Fruit fly (Drosophila melanogaster) whole organism, embryonic: ENCODE data around the gene CG10638.

Experiments
- Bteb2 ChIP-seq: fragments of 200-800 bp; sonication (Bioruptor generic); optimal IDR thresholded peaks from 2 replicates; lab custom pipeline; 2016; ENCODE audit warnings: missing biosample characterization, missing genetic modification characterization
- CG10431 ChIP-seq: fragments of 200-800 bp; sonication (Bioruptor generic); optimal IDR thresholded peaks from 3 replicates; lab custom pipeline; 2018; ENCODE audit warnings: missing biosample characterization, mild to moderate bottlenecking, missing genetic modification characterization
- CG11560 ChIP-seq: fragments of 200-800 bp; sonication (Bioruptor generic); IDR thresholded peaks from 3 replicates; pipeline ENCODE4 v1.3.6; 2022; ENCODE audit warnings: missing biosample characterization, missing genetic modification characterization
- CG14014 ChIP-seq: fragments of 200-800 bp; sonication (Bioruptor generic); IDR thresholded peaks from 2 replicates; pipeline ENCODE4 v1.3.6; 2022; ENCODE audit warnings: missing biosample characterization, missing genetic modification characterization
- CG14050 ChIP-seq: fragments of 200-800 bp; sonication (Bioruptor generic); IDR thresholded peaks from 3 replicates; pipeline ENCODE4 v1.3.6; 2022; ENCODE audit warnings: missing biosample characterization, missing genetic modification characterization
- CG15011 ChIP-seq: fragments of 200-800 bp; sonication (Bioruptor generic); optimal IDR thresholded peaks from 3 replicates; lab custom pipeline; 2018; ENCODE audit warnings: missing biosample characterization, mild to moderate bottlenecking, missing genetic modification characterization
- CG15601 ChIP-seq: fragments of 200-800 bp; sonication (Bioruptor generic); optimal IDR thresholded peaks from 3 replicates; lab custom pipeline; 2019; ENCODE audit warnings: missing biosample characterization, mild to moderate bottlenecking, missing genetic modification characterization, moderate library complexity
- CG18262 ChIP-seq: fragments of 200-800 bp; optimal IDR thresholded peaks from 3 replicates; lab custom pipeline; 2019; ENCODE audit warnings: missing biosample characterization, mild to moderate bottlenecking, missing genetic modification characterization, moderate library complexity
- CG2120 ChIP-seq: fragments of 200-800 bp; sonication (Bioruptor generic); optimal IDR thresholded peaks from 3 replicates; lab custom pipeline; 2016; ENCODE audit warnings: missing biosample characterization, missing genetic modification characterization
- CG2199 ChIP-seq: fragments of 200-800 bp; sonication (Bioruptor generic); IDR thresholded peaks from 3 replicates; pipeline ENCODE4 v1.3.6; 2022; ENCODE audit warnings: missing biosample characterization, missing genetic modification characterization
- CG2202 ChIP-seq: fragments of 200-800 bp; sonication (Bioruptor generic); optimal IDR thresholded peaks from 2 replicates; lab custom pipeline; 2018; ENCODE audit warnings: missing biosample characterization, mild to moderate bottlenecking, missing genetic modification characterization
- CG30431 ChIP-seq: fragments of 200-800 bp; sonication (Bioruptor generic); optimal IDR thresholded peaks from 2 replicates; lab custom pipeline; 2017; ENCODE audit warnings: missing biosample characterization, missing genetic modification characterization
- CG32772 ChIP-seq: fragments of 200-800 bp; sonication (Bioruptor generic); IDR thresholded peaks from 2 replicates; pipeline ENCODE4 v1.3.6; 2022; ENCODE audit warnings: missing biosample characterization, missing genetic modification characterization
- CG42726 ChIP-seq: fragments of 200-800 bp; sonication (Bioruptor generic); IDR thresholded peaks from 2 replicates; pipeline ENCODE4 v1.3.6; 2022; ENCODE audit warnings: missing biosample characterization, missing genetic modification characterization; ENCODE audit not compliant: partially characterized antibody
- CG43689 ChIP-seq: fragments of 200-800 bp; sonication (Bioruptor generic); IDR thresholded peaks from 2 replicates; pipeline ENCODE4 v1.3.6; 2022; ENCODE audit warnings: missing biosample characterization, missing genetic modification characterization
- CG6175 ChIP-seq: fragments of 200-800 bp; sonication (Bioruptor generic); IDR thresholded peaks from 3 replicates; pipeline ENCODE4 v1.3.6; 2022; ENCODE audit warnings: missing biosample characterization, missing genetic modification characterization
- CG6791 ChIP-seq: fragments of 200-800 bp; sonication (Bioruptor generic); IDR thresholded peaks from 3 replicates; pipeline ENCODE4 v1.3.6; 2022; ENCODE audit warnings: missing biosample characterization, missing genetic modification characterization; ENCODE audit not compliant: partially characterized antibody
- CG7987 ChIP-seq: fragments of 200-800 bp; sonication (Bioruptor generic); optimal IDR thresholded peaks from 2 replicates; lab custom pipeline; 2018; ENCODE audit warnings: missing biosample characterization, mild to moderate bottlenecking, missing genetic modification characterization, moderate library complexity
- Chrac-16 ChIP-seq: fragments of 200-800 bp; sonication (Bioruptor generic); optimal IDR thresholded peaks from 3 replicates; lab custom pipeline; 2016; ENCODE audit warnings: missing biosample characterization, missing genetic modification characterization
- CoRest ChIP-seq: fragments of 200-800 bp; sonication (Bioruptor generic); optimal IDR thresholded peaks from 3 replicates; lab custom pipeline; 2018; ENCODE audit warnings: missing biosample characterization, mild to moderate bottlenecking, missing genetic modification characterization, moderate library complexity
- D19A ChIP-seq: fragments of 200-800 bp; optimal IDR thresholded peaks from 3 replicates; lab custom pipeline; 2019; ENCODE audit warnings: missing biosample characterization, mild to moderate bottlenecking, missing genetic modification characterization, moderate library complexity
- Ets65A ChIP-seq: fragments of 200-800 bp; sonication (Bioruptor generic); peaks from one replicate; lab custom pipeline; 2016; ENCODE audit warnings: missing biosample characterization, missing genetic modification characterization
- Jarid2 ChIP-seq: fragments of 200-800 bp; sonication (Bioruptor generic); optimal IDR thresholded peaks from 3 replicates; lab custom pipeline; 2017; ENCODE audit warnings: mild to moderate bottlenecking, missing biosample characterization, missing genetic modification reagents, missing genetic modification characterization
- Lim3 ChIP-seq: fragments of 200-800 bp; sonication (Bioruptor generic); IDR thresholded peaks from 2 replicates; pipeline ENCODE4 v1.3.6; 2022; ENCODE audit warnings: missing biosample characterization, missing genetic modification characterization
- Med ChIP-seq: fragments of 200-800 bp; sonication (Bioruptor generic); peaks from one replicate; lab custom pipeline; 2016; ENCODE audit warnings: missing biosample characterization, missing genetic modification characterization, mild to moderate bottlenecking, inconsistent platforms, moderate library complexity
- NC2β ChIP-seq: fragments of 200-800 bp; sonication (Bioruptor generic); optimal IDR thresholded peaks from 2 replicates; lab custom pipeline; 2016; ENCODE audit warnings: missing biosample characterization, missing genetic modification characterization
- Neu2 ChIP-seq: fragments of 200-800 bp; sonication (Bioruptor generic); optimal IDR thresholded peaks from 3 replicates; lab custom pipeline; 2016; ENCODE audit warnings: missing biosample characterization, missing genetic modification characterization, borderline replicate concordance
- NfI ChIP-seq: fragments of 200-800 bp; sonication (Bioruptor generic); optimal IDR thresholded peaks from 3 replicates; lab custom pipeline; 2018; ENCODE audit warnings: missing biosample characterization, mild to moderate bottlenecking, missing genetic modification characterization, moderate library complexity
- Oaz ChIP-seq: fragments of 200-800 bp; sonication (Bioruptor generic); IDR thresholded peaks from 2 replicates; pipeline ENCODE4 v1.3.6; 2022; ENCODE audit warnings: missing biosample characterization, missing genetic modification characterization
- Trl ChIP-seq, 3 experiments: fragments of >200 bp in 2 of 3; fragments of 200-800 bp in 1 of 3; sonication (Bioruptor generic) in 1 of 3; optimal IDR thresholded peaks; 2 replicates in 1 of 3; 3 replicates in 2 of 3; lab custom pipeline; 2016 to 2017; ENCODE audit warnings: missing biosample characterization in 1 of 3, missing genetic modification characterization in 1 of 3
- ara ChIP-seq: fragments of 200-800 bp; sonication (Bioruptor generic); IDR thresholded peaks from 2 replicates; pipeline ENCODE4 v1.3.6; 2022; ENCODE audit warnings: missing biosample characterization, missing genetic modification characterization
- bab2 ChIP-seq: fragments of 200-800 bp; sonication (Bioruptor generic); optimal IDR thresholded peaks from 2 replicates; lab custom pipeline; 2016; ENCODE audit warnings: missing biosample characterization, missing genetic modification characterization
- bsh ChIP-seq, 2 experiments: fragments of 200-800 bp; sonication (Bioruptor generic); optimal IDR thresholded peaks; 2 replicates each; lab custom pipeline; 2017 to 2018; ENCODE audit warnings: mild to moderate bottlenecking in 2 of 2, missing biosample characterization in 2 of 2, missing genetic modification characterization in 2 of 2, moderate library complexity in 1 of 2
- chif ChIP-seq, 2 experiments: fragments of 200-800 bp; sonication (Bioruptor generic); optimal IDR thresholded peaks; 3 replicates each; lab custom pipeline; 2016; ENCODE audit warnings: missing biosample characterization in 2 of 2, missing genetic modification characterization in 2 of 2
- dm ChIP-seq: fragments of 200-800 bp; sonication (Bioruptor generic); optimal IDR thresholded peaks from 3 replicates; lab custom pipeline; 2016; ENCODE audit warnings: missing biosample characterization, missing genetic modification characterization
- dmrt99B ChIP-seq: fragments of 200-800 bp; sonication (Bioruptor generic); optimal IDR thresholded peaks from 2 replicates; lab custom pipeline; 2018; ENCODE audit warnings: missing biosample characterization, mild to moderate bottlenecking, missing genetic modification characterization, moderate library complexity
- gcm ChIP-seq: fragments of 200-800 bp; sonication (Bioruptor generic); optimal IDR thresholded peaks from 2 replicates; lab custom pipeline; 2019; ENCODE audit warnings: missing biosample characterization, mild to moderate bottlenecking, missing genetic modification characterization, moderate library complexity
- gem ChIP-seq: fragments of 200-800 bp; sonication (Bioruptor generic); optimal IDR thresholded peaks from 2 replicates; lab custom pipeline; 2019; ENCODE audit warnings: missing biosample characterization, mild to moderate bottlenecking, missing genetic modification characterization, moderate library complexity
- gfzf ChIP-seq: fragments of 200-800 bp; sonication (Bioruptor generic); optimal IDR thresholded peaks from 2 replicates; lab custom pipeline; 2016; ENCODE audit warnings: missing biosample characterization, mild to moderate bottlenecking, missing genetic modification characterization, moderate library complexity
- grn ChIP-seq: fragments of 200-800 bp; sonication (Bioruptor generic); optimal IDR thresholded peaks from 3 replicates; lab custom pipeline; 2017; ENCODE audit warnings: missing biosample characterization, missing genetic modification characterization
- insv ChIP-seq, 2 experiments: fragments of 200-800 bp; sonication (Bioruptor generic); optimal IDR thresholded peaks; 3 replicates each; lab custom pipeline; 2016 to 2018; ENCODE audit warnings: missing biosample characterization in 2 of 2, missing genetic modification characterization in 2 of 2
- kni ChIP-seq: fragments of 200-800 bp; sonication (Bioruptor generic); optimal IDR thresholded peaks from 3 replicates; lab custom pipeline; 2017; ENCODE audit warnings: mild to moderate bottlenecking, missing biosample characterization, missing genetic modification reagents, missing genetic modification characterization
- nerfin-1 ChIP-seq: fragments of 200-800 bp; sonication (Bioruptor generic); optimal IDR thresholded peaks from 3 replicates; lab custom pipeline; 2019; ENCODE audit warnings: missing biosample characterization, mild to moderate bottlenecking, missing genetic modification characterization, moderate library complexity
- pfk ChIP-seq: fragments of 200-800 bp; sonication (Bioruptor generic); optimal IDR thresholded peaks from 2 replicates; lab custom pipeline; 2018; ENCODE audit warnings: missing biosample characterization, mild to moderate bottlenecking, missing genetic modification characterization, moderate library complexity
- shn ChIP-seq: fragments of 200-800 bp; sonication (Bioruptor generic); optimal IDR thresholded peaks from 3 replicates; lab custom pipeline; 2016; ENCODE audit warnings: missing biosample characterization, missing genetic modification characterization
- sob ChIP-seq: fragments of 200-800 bp; sonication (Bioruptor generic); IDR thresholded peaks from 2 replicates; pipeline ENCODE4 v1.3.6; 2022; ENCODE audit warnings: missing biosample characterization, missing genetic modification characterization
- sug ChIP-seq: fragments of 200-800 bp; optimal IDR thresholded peaks from 2 replicates; lab custom pipeline; 2019; ENCODE audit warnings: missing biosample characterization, mild to moderate bottlenecking, missing genetic modification characterization, moderate library complexity
- unpg ChIP-seq: fragments of 200-800 bp; sonication (Bioruptor generic); optimal IDR thresholded peaks from 3 replicates; lab custom pipeline; 2018; ENCODE audit warnings: missing biosample characterization, mild to moderate bottlenecking, missing genetic modification characterization, moderate library complexity
- zen ChIP-seq: fragments of 200-800 bp; sonication (Bioruptor generic); optimal IDR thresholded peaks from 3 replicates; lab custom pipeline; 2018; ENCODE audit warnings: missing biosample characterization, mild to moderate bottlenecking, missing genetic modification characterization, moderate library complexity

CG10638 gene

DNA sequence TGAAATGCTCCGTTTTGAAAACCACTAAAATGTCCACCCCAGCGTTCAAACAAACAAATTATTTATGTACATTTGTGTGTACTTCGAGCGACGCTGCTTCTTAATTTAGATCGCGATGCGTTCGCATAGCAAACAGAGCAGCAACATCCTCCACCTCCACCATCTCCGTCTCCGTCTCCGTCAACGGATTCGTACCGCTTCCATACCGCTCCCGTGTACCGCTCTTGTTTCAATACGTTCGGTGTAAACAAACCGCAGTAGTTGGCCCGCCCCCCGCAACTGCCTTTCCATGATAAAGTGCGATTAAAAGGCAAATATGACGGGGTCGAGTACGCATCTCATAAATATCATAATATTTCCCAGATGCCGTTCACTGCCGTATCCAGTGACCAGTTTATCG lies 18.9 kb downstream of the CG10638 start, which contains the start of gene CG33725 (continued):
- TF ChIP-seq chif (GFP tag; optimal IDR thresholded peaks at IDR 0.05; lab: Kevin White, UChicago) (peak in 1 of 2 experiments; percentile 1), NfI (GFP tag; lab: Kevin White, UChicago) (peak; percentile 18), grn (GFP tag; lab: Kevin White, UChicago) (no peak), CG15011 (GFP tag; lab: Kevin White, UChicago) (no peak), gcm (GFP tag; lab: Kevin White, UChicago) (no peak), Chrac-16 (no peak), CG42726 (no peak), Neu2 (GFP tag; lab: Kevin White, UChicago) (no peak), Bteb2 (GFP tag; lab: Kevin White, UChicago) (no peak), Oaz (GFP tag; lab: Robert Waterston, UW) (no peak), Lim3 (no peak), kni (GFP tag; lab: Kevin White, UChicago) (no peak), CG2120 (no peak), pfk (GFP tag; lab: Kevin White, UChicago) (peak; percentile 71), sob (GFP tag; lab: Robert Waterston, UW) (0 out of 2 replicates have a peak, but pooled peaks have one; percentile 45), bsh (GFP tag; optimal IDR thresholded peaks at IDR 0.05; lab: Kevin White, UChicago) (peak in 1 of 2 experiments; percentile 27), bab2 (GFP tag; lab: Kevin White, UChicago) (peak; percentile 31), CG43689 (GFP tag; lab: Robert Waterston, UW) (0 out of 2 replicates have a peak, but pooled peaks have one; percentile 17), gfzf (no peak), CG7987 (GFP tag; lab: Kevin White, UChicago) (peak; percentile 35), unpg (no peak), dm (GFP tag; lab: Kevin White, UChicago) (no peak), CG14014 (peak; percentile 28; the same call in 1 of the 2 replicates), zen (tag; lab: Kevin White, UChicago) (no peak), shn (GFP tag; lab: Kevin White, UChicago) (no peak), CG2202 (tag; lab: Kevin White, UChicago) (no peak), NC2β (GFP tag; lab: Kevin White, UChicago) (no peak)
- TF ChIP-seq, all 482 proteins: peak for 31

DNA sequence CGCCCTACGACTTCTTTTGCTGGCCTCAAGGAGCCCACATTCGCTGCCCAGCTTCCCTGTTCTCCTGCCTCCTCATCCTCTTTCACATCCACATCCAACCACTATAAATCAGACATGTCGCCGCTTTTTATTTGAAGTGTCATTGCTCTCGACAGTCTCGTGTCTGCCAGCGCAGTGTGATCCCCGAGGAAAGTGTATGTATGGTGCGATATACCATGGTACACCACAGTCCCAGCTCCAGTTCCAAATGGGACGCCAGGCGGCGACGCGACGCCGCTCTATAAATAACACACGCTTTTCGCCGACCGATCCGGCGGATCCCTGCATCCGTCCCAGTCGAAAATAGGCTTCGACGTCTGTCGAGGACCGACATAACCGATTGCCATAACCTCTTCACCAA lies 22.9 kb downstream of the CG10638 start:
- TF ChIP-seq CG10431 (GFP tag; lab: Kevin White, UChicago) (no peak), CG2199 (GFP tag; lab: Robert Waterston, UW) (peak; percentile 71; the same call in 1 of the 3 replicates), D19A (tag; lab: Kevin White, UChicago) (peak; percentile 67), insv (GFP tag; optimal IDR thresholded peaks at IDR 0.05; lab: Kevin White, UChicago) (no peak), Med (GFP tag; lab: Kevin White, UChicago) (peak; percentile 12), Ets65A (GFP tag; lab: Kevin White, UChicago) (peak; percentile 63)

DNA sequence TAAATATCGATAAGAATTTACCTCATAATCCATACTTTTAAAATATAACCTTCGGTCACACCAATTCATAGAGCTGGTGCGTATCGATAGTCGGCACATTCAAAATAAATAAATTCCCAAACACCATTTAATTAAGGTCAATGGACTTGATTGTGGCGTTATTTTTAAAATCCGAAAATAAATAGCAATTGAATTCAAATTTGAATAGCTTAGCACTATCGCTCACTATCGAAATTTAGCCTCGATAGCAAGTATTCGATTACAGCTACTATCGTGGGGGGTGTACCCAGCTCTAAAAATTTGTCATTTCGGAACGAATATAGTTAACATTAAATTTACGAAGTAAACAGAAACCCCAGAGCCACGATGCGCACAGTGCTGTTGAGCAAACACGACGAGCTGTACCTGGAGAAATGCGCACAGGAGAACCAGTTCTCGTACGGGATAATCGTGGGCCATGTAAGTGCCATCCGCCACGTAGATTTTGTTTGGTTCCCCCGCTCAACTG lies 29.6 kb downstream of the CG10638 start, which contains the start of gene CG10616:
Gene CG10616 (plus strand): TSS at position 258 of the 508 bp plus-strand sequence.
- TF ChIP-seq CG30431: no peak
- TF ChIP-seq CG32772 (GFP tag; lab: Robert Waterston, UW): no peak
- peak; percentile 94 for TF ChIP-seq CG6791 (GFP tag; lab: Robert Waterston, UW)
- no peak for TF ChIP-seq dmrt99B (tag; lab: Kevin White, UChicago)
- no peak for TF ChIP-seq CG15601 (tag; lab: Kevin White, UChicago)
- peak; percentile 96 for TF ChIP-seq CG11560 (tag; lab: Robert Waterston, UW)
- TF ChIP-seq CG14050 (GFP tag; lab: Robert Waterston, UW): no peak
- no peak for TF ChIP-seq nerfin-1
- TF ChIP-seq CoRest (tag; lab: Kevin White, UChicago): peak; percentile 34
- peak; percentile 69 for TF ChIP-seq sug (tag; lab: Kevin White, UChicago)
- TF ChIP-seq gem: no peak
- no peak for TF ChIP-seq CG6175 (GFP tag; lab: Robert Waterston, UW)
- no peak for TF ChIP-seq Trl (optimal IDR thresholded peaks at IDR 0.05; lab: Kevin White, UChicago)
- TF ChIP-seq Trl (GFP tag; optimal IDR thresholded peaks at IDR 0.05; lab: Kevin White, UChicago): no peak
- no peak for TF ChIP-seq Jarid2
- TF ChIP-seq ara (GFP tag; lab: Robert Waterston, UW): no peak
- TF ChIP-seq CG18262 (tag; lab: Kevin White, UChicago): peak; percentile 16
